Worm (Caenorhabditis elegans): ENCODE measurements around the gene hhat-2.

DNA sequence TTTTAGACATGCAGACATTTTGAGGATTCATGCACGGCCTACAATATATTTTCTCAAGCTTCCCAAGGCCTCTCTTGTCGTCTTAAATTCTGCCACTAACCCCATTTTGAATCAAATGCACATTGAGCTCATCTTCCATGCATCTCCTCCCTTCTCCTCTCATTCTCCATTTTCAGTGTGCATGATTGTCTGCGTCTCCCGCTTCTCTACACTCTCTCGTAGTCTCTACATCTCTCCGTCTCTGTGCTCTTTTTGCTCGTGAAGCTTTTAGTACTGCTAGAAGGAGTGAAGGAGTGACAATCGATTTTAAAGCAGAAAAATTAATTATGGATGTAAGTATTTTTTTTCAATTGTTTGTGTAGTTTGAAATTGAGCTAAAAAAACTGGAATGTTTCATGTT lies 8.0 kb upstream of the hhat-2 start, which contains the start of gene Y57G11C.22:
- no peak for TF ChIP-seq madf-8 (GFP tag; conservative IDR thresholded peaks at IDR 0.05)
- TF ChIP-seq mes-4 (tag; optimal IDR thresholded peaks at IDR 0.05): no peak
- TF ChIP-seq lin-35 (GFP tag; optimal IDR thresholded peaks at IDR 0.05): no peak
- no peak for TF ChIP-seq ztf-22 (GFP tag; optimal IDR thresholded peaks at IDR 0.05)
- TF ChIP-seq T07F8.4 (tag; optimal IDR thresholded peaks at IDR 0.05): no peak
- no peak for TF ChIP-seq pha-4 (tag; optimal IDR thresholded peaks at IDR 0.05)
- TF ChIP-seq dpff-1 (tag; optimal IDR thresholded peaks at IDR 0.05): no peak
- TF ChIP-seq ztf-25 (GFP tag; IDR thresholded peaks at IDR 0.05): no peak
- no peak for TF ChIP-seq Y79H2A.3 (GFP tag; conservative IDR thresholded peaks at IDR 0.05)
- TF ChIP-seq ztf-28 (GFP tag; IDR thresholded peaks at IDR 0.05): no peak
- no peak for TF ChIP-seq madf-10 (tag; optimal IDR thresholded peaks at IDR 0.05)
- no peak for TF ChIP-seq nfya-1 (tag; optimal IDR thresholded peaks at IDR 0.05; ENCODE audit: borderline replicate concordance, insufficient read depth)
- no peak for TF ChIP-seq atf-7 (tag; optimal IDR thresholded peaks at IDR 0.05)

Measured in whole organism, young adult.